Fruit fly (Drosophila melanogaster) whole organism, wandering third instar larva: ENCODE results near the gene CG16978.

Source experiments
- OdsH ChIP-seq: fragments of 200-800 bp; sonication (Bioruptor generic); optimal IDR thresholded peaks from 2 replicates; lab custom pipeline; 2016; ENCODE audit warnings: missing biosample characterization, mild to moderate bottlenecking, missing genetic modification characterization
- Rel ChIP-seq, 2 experiments: fragments of 200-800 bp; sonication (Bioruptor generic) in 1 of 2; optimal IDR thresholded peaks; 2 replicates in 1 of 2; 3 replicates in 1 of 2; lab custom pipeline; 2016 to 2019; ENCODE audit warnings: mild to moderate bottlenecking in 2 of 2, missing biosample characterization in 2 of 2, missing genetic modification characterization in 2 of 2, moderate library complexity in 1 of 2
- br ChIP-seq: fragments of 200-800 bp; sonication (Bioruptor generic); optimal IDR thresholded peaks from 2 replicates; lab custom pipeline; 2016; ENCODE audit warnings: missing biosample characterization, missing genetic modification characterization
- dsf ChIP-seq: sonication (Bioruptor generic); optimal IDR thresholded peaks from 2 replicates; lab custom pipeline; 2016; ENCODE audit warnings: missing biosample characterization, missing genetic modification characterization, borderline replicate concordance
- tai ChIP-seq: sonication (Bioruptor generic); optimal IDR thresholded peaks from 2 replicates; lab custom pipeline; 2016; ENCODE audit warnings: missing biosample characterization, missing genetic modification characterization
- usp ChIP-seq: fragments of >200 bp; optimal IDR thresholded peaks from 2 replicates; lab custom pipeline; 2017; ENCODE audit warnings: missing biosample characterization, missing genetic modification characterization

dm6 chr2L:13119034-13119433 is 24.4 kb downstream of the CG16978 start, which contains the start of the genes CG44198 and CG43050:
- TF ChIP-seq OdsH (GFP tag; lab: Kevin White, UChicago) = no peak
- TF ChIP-seq dsf (GFP tag; lab: Kevin White, UChicago) = no peak
- TF ChIP-seq br (GFP tag; lab: Kevin White, UChicago) = no peak
- TF ChIP-seq tai (GFP tag; lab: Kevin White, UChicago) = no peak
- no peak for TF ChIP-seq Rel (GFP tag; optimal IDR thresholded peaks at IDR 0.05; lab: Kevin White, UChicago)
- no peak for TF ChIP-seq Rel (tag; optimal IDR thresholded peaks at IDR 0.05; lab: Kevin White, UChicago)
- no peak for TF ChIP-seq usp (GFP tag; lab: Kevin White, UChicago)
